Fruit fly (Drosophila melanogaster) whole organism, embryonic: Measurements from ENCODE around the gene Hacd1.

ENCODE experiments used
- CG10147 ChIP-seq: fragments of 200-800 bp; sonication (Bioruptor generic); optimal IDR thresholded peaks from 2 replicates; lab custom pipeline; 2019; ENCODE audit warnings: missing biosample characterization, mild to moderate bottlenecking, missing genetic modification characterization, moderate library complexity
- CG10209 ChIP-seq: fragments of 200-800 bp; sonication (Bioruptor generic); optimal IDR thresholded peaks from 3 replicates; lab custom pipeline; 2017; ENCODE audit warnings: missing biosample characterization, mild to moderate bottlenecking, missing genetic modification characterization, missing genetic modification reagents
- CG10274 ChIP-seq: fragments of 200-800 bp; sonication (Bioruptor generic); optimal IDR thresholded peaks from 3 replicates; lab custom pipeline; 2017; ENCODE audit warnings: missing biosample characterization, mild to moderate bottlenecking, missing genetic modification characterization
- CG10366 ChIP-seq: fragments of 200-800 bp; sonication (Bioruptor generic); IDR thresholded peaks from 2 replicates; pipeline ENCODE4 v1.3.6; 2022; ENCODE audit warnings: missing biosample characterization, missing genetic modification characterization
- CG11560 ChIP-seq: fragments of 200-800 bp; sonication (Bioruptor generic); IDR thresholded peaks from 3 replicates; pipeline ENCODE4 v1.3.6; 2022; ENCODE audit warnings: missing biosample characterization, missing genetic modification characterization
- CG12391 ChIP-seq: fragments of 200-800 bp; sonication (Bioruptor generic); optimal IDR thresholded peaks from 3 replicates; lab custom pipeline; 2018; ENCODE audit warnings: missing biosample characterization, mild to moderate bottlenecking, missing genetic modification characterization, moderate library complexity
- CG13775 ChIP-seq: fragments of 200-800 bp; sonication (Bioruptor generic); optimal IDR thresholded peaks from 3 replicates; lab custom pipeline; 2017; ENCODE audit warnings: missing biosample characterization, mild to moderate bottlenecking, missing genetic modification characterization
- CG15696 ChIP-seq: fragments of 200-800 bp; sonication (Bioruptor generic); optimal IDR thresholded peaks from 2 replicates; lab custom pipeline; 2019; ENCODE audit warnings: missing biosample characterization, mild to moderate bottlenecking, missing genetic modification characterization, moderate library complexity
- CG1602 ChIP-seq: fragments of 200-800 bp; sonication (Bioruptor generic); optimal IDR thresholded peaks from 3 replicates; lab custom pipeline; 2016; ENCODE audit warnings: missing biosample characterization, missing genetic modification characterization
- CG16815 ChIP-seq: fragments of 200-800 bp; sonication (Bioruptor generic); optimal IDR thresholded peaks from 3 replicates; lab custom pipeline; 2017; ENCODE audit warnings: missing biosample characterization, mild to moderate bottlenecking, missing genetic modification characterization
- CG17328 ChIP-seq: fragments of 200-800 bp; sonication (Bioruptor generic); IDR thresholded peaks from 2 replicates; pipeline ENCODE4 v1.3.6; 2022; ENCODE audit warnings: missing biosample characterization, missing genetic modification characterization
- CG17359 ChIP-seq: fragments of 200-800 bp; sonication (Bioruptor generic); optimal IDR thresholded peaks from 3 replicates; lab custom pipeline; 2018; ENCODE audit warnings: missing biosample characterization, mild to moderate bottlenecking, missing genetic modification characterization, moderate library complexity
- CG31388 ChIP-seq: fragments of 200-800 bp; sonication (Bioruptor generic); optimal IDR thresholded peaks from 2 replicates; lab custom pipeline; 2016; ENCODE audit warnings: missing biosample characterization, missing genetic modification characterization
- CG42726 ChIP-seq: fragments of 200-800 bp; sonication (Bioruptor generic); IDR thresholded peaks from 2 replicates; pipeline ENCODE4 v1.3.6; 2022; ENCODE audit warnings: missing biosample characterization, missing genetic modification characterization; ENCODE audit not compliant: partially characterized antibody
- CG6175 ChIP-seq: fragments of 200-800 bp; sonication (Bioruptor generic); IDR thresholded peaks from 3 replicates; pipeline ENCODE4 v1.3.6; 2022; ENCODE audit warnings: missing biosample characterization, missing genetic modification characterization
- CG7745 ChIP-seq: fragments of 200-800 bp; sonication (Bioruptor generic); optimal IDR thresholded peaks from 2 replicates; lab custom pipeline; 2018; ENCODE audit warnings: missing biosample characterization, mild to moderate bottlenecking, missing genetic modification characterization, moderate library complexity
- CG7786 ChIP-seq: fragments of 200-800 bp; sonication (Bioruptor generic); optimal IDR thresholded peaks from 2 replicates; lab custom pipeline; 2016; ENCODE audit warnings: missing biosample characterization, missing genetic modification characterization
- CG8765 ChIP-seq: fragments of 200-800 bp; sonication (Bioruptor generic); IDR thresholded peaks from 2 replicates; pipeline ENCODE4 v1.3.6; 2022; ENCODE audit warnings: missing biosample characterization, missing genetic modification characterization
- CG9215 ChIP-seq: fragments of 200-800 bp; sonication (Bioruptor generic); IDR thresholded peaks from 2 replicates; pipeline ENCODE4 v1.3.6; 2022; ENCODE audit warnings: missing biosample characterization, missing genetic modification characterization
- D ChIP-seq, 2 experiments: fragments of 200-800 bp in 1 of 2; fragments of >200 bp in 1 of 2; sonication (Bioruptor generic) in 1 of 2; optimal IDR thresholded peaks; 2 replicates in 1 of 2; 3 replicates in 1 of 2; lab custom pipeline; 2017; ENCODE audit warnings: mild to moderate bottlenecking in 1 of 2, missing biosample characterization in 1 of 2, missing genetic modification characterization in 1 of 2, missing genetic modification reagents in 1 of 2
- Fer2 ChIP-seq: fragments of 200-800 bp; sonication (Bioruptor generic); optimal IDR thresholded peaks from 2 replicates; lab custom pipeline; 2018; ENCODE audit warnings: missing biosample characterization, mild to moderate bottlenecking, missing genetic modification characterization, moderate library complexity
- Myb ChIP-seq: fragments of 200-800 bp; sonication (Bioruptor generic); optimal IDR thresholded peaks from 2 replicates; lab custom pipeline; 2016; ENCODE audit warnings: missing biosample characterization, missing genetic modification characterization
- Opbp ChIP-seq: fragments of 200-800 bp; sonication (Bioruptor generic); IDR thresholded peaks from 3 replicates; pipeline ENCODE4 v1.3.6; 2022; ENCODE audit warnings: missing biosample characterization, missing genetic modification characterization; ENCODE audit not compliant: partially characterized antibody
- Six4 ChIP-seq: fragments of 200-800 bp; sonication (Bioruptor generic); optimal IDR thresholded peaks from 2 replicates; lab custom pipeline; 2016; ENCODE audit warnings: missing biosample characterization, missing genetic modification characterization
- Trl ChIP-seq, 3 experiments: fragments of >200 bp in 2 of 3; fragments of 200-800 bp in 1 of 3; sonication (Bioruptor generic) in 1 of 3; optimal IDR thresholded peaks; 2 replicates in 1 of 3; 3 replicates in 2 of 3; lab custom pipeline; 2016 to 2017; ENCODE audit warnings: missing biosample characterization in 1 of 3, missing genetic modification characterization in 1 of 3
- bigmax ChIP-seq: fragments of 200-800 bp; sonication (Bioruptor generic); optimal IDR thresholded peaks from 2 replicates; lab custom pipeline; 2018; ENCODE audit warnings: missing biosample characterization, mild to moderate bottlenecking, missing genetic modification characterization
- cad ChIP-seq: fragments of >200 bp; optimal IDR thresholded peaks from 2 replicates; lab custom pipeline; 2017; ENCODE audit warnings: missing biosample characterization, missing genetic modification characterization
- chif ChIP-seq, 2 experiments: fragments of 200-800 bp; sonication (Bioruptor generic); optimal IDR thresholded peaks; 3 replicates each; lab custom pipeline; 2016; ENCODE audit warnings: missing biosample characterization in 2 of 2, missing genetic modification characterization in 2 of 2
- chm ChIP-seq: fragments of 200-800 bp; sonication (Bioruptor generic); IDR thresholded peaks from 2 replicates; pipeline ENCODE4 v1.3.6; 2022; ENCODE audit warnings: missing biosample characterization, missing genetic modification characterization
- corto ChIP-seq: fragments of 200-800 bp; sonication (Bioruptor generic); optimal IDR thresholded peaks from 2 replicates; lab custom pipeline; 2016; ENCODE audit warnings: missing biosample characterization, mild to moderate bottlenecking, missing genetic modification characterization, moderate library complexity
- crol ChIP-seq: fragments of 200-800 bp; sonication (Bioruptor generic); IDR thresholded peaks from 2 replicates; pipeline ENCODE4 v1.3.6; 2022; ENCODE audit warnings: missing biosample characterization, missing genetic modification characterization
- dan ChIP-seq: fragments of 200-800 bp; sonication (Bioruptor generic); IDR thresholded peaks from 2 replicates; pipeline ENCODE4 v1.3.6; 2022; ENCODE audit warnings: missing biosample characterization, missing genetic modification characterization
- disco-r ChIP-seq: fragments of 200-800 bp; sonication (Bioruptor generic); optimal IDR thresholded peaks from 2 replicates; lab custom pipeline; 2016; ENCODE audit warnings: missing biosample characterization, missing genetic modification characterization
- fd3F ChIP-seq: fragments of 200-800 bp; sonication (Bioruptor generic); optimal IDR thresholded peaks from 2 replicates; lab custom pipeline; 2018; ENCODE audit warnings: missing biosample characterization, mild to moderate bottlenecking, missing genetic modification characterization, moderate library complexity
- gfzf ChIP-seq: fragments of 200-800 bp; sonication (Bioruptor generic); optimal IDR thresholded peaks from 2 replicates; lab custom pipeline; 2016; ENCODE audit warnings: missing biosample characterization, mild to moderate bottlenecking, missing genetic modification characterization, moderate library complexity
- gsb ChIP-seq: fragments of 200-800 bp; sonication (Bioruptor generic); IDR thresholded peaks from 2 replicates; pipeline ENCODE4 v1.3.6; 2022; ENCODE audit warnings: missing biosample characterization, missing genetic modification characterization
- inv ChIP-seq: fragments of 200-800 bp; sonication (Bioruptor generic); IDR thresholded peaks from 2 replicates; pipeline ENCODE4 v1.3.6; 2022; ENCODE audit warnings: missing biosample characterization, missing genetic modification characterization; ENCODE audit not compliant: partially characterized antibody
- ken ChIP-seq: fragments of 200-800 bp; sonication (Bioruptor generic); IDR thresholded peaks from 3 replicates; pipeline ENCODE4 v1.3.6; 2022; ENCODE audit warnings: missing biosample characterization, missing genetic modification characterization
- lab ChIP-seq: fragments of 200-800 bp; sonication (Bioruptor generic); optimal IDR thresholded peaks from 3 replicates; lab custom pipeline; 2017; ENCODE audit warnings: missing biosample characterization, missing genetic modification characterization, mild to moderate bottlenecking, moderate library complexity, missing genetic modification reagents
- nom ChIP-seq: fragments of 200-800 bp; sonication (Bioruptor generic); optimal IDR thresholded peaks from 2 replicates; lab custom pipeline; 2017; ENCODE audit warnings: missing biosample characterization, missing genetic modification characterization, mild to moderate bottlenecking, moderate library complexity, missing genetic modification reagents
- pb ChIP-seq: fragments of 200-800 bp; sonication (Bioruptor generic); optimal IDR thresholded peaks from 3 replicates; lab custom pipeline; 2016; ENCODE audit warnings: missing biosample characterization, missing genetic modification characterization
- pho ChIP-seq: fragments of 200-800 bp; sonication (Bioruptor generic); optimal IDR thresholded peaks from 2 replicates; lab custom pipeline; 2016; ENCODE audit warnings: missing biosample characterization, missing genetic modification characterization
- pnt ChIP-seq: fragments of 200-800 bp; sonication (Bioruptor generic); optimal IDR thresholded peaks from 3 replicates; lab custom pipeline; 2016; ENCODE audit warnings: missing biosample characterization, missing genetic modification characterization
- ro ChIP-seq: fragments of 200-800 bp; sonication (Bioruptor generic); IDR thresholded peaks from 2 replicates; pipeline ENCODE4 v1.3.6; 2022; ENCODE audit warnings: missing biosample characterization, missing genetic modification characterization
- sens ChIP-seq: fragments of 200-800 bp; sonication (Bioruptor generic); peaks from one replicate; lab custom pipeline; 2016; ENCODE audit warnings: missing biosample characterization, missing genetic modification characterization
- tio ChIP-seq: fragments of 200-800 bp; sonication (Bioruptor generic); optimal IDR thresholded peaks from 2 replicates; lab custom pipeline; 2017; ENCODE audit warnings: missing biosample characterization, missing genetic modification characterization, inconsistent platforms
- wdn ChIP-seq: fragments of 200-800 bp; sonication (Bioruptor generic); IDR thresholded peaks from 2 replicates; pipeline ENCODE4 v1.3.6; 2022; ENCODE audit warnings: missing biosample characterization, missing genetic modification characterization

Gene Hacd1

DNA sequence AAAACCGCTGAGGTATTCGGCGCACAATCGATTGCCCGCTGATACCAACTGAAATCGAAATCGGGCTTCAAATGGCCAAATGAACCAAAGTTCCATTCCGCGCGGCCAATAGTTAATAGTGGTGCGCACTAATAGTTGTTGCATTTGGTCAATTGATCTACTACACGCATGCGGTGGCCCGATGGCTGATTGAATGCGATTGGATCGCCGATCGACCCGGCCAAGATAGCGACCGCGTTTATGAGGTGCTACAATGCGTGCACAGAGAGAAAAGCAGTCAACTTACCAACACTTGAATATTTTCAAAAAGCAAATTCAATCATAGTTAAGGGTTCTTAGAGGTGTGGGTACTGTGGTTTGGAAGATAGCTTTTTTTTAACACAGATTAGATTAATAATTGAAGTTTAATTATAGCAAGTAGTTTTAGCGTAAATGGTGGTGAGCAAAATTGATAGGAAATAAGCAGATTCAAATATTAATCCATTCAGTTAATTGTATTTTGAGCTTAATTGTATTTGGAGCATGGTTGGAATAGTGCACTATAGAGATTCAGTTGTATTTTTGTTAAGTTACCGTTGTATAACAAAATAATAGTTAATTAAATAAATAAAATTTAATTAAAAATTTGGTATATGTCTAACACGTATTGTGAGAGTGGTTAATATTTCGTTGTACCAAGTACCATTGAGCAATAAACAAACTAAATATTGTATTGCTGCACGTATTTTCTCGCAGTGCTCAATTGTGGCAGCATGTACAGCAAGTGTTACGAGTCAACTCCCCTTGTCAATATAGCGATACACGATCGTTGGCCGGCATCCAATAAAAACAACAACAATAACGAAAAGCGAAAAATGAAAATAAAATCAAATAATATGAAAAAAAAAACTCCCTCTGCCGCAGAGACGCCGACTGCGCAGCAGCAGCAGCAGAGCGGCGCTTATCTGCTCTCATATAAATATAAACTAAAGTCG, 24.7 kb upstream of the Hacd1 start (continued):
- TF ChIP-seq gfzf (GFP tag; lab: Kevin White, UChicago) (no peak), CG9215 (GFP tag; lab: Robert Waterston, UW) (no peak), D (optimal IDR thresholded peaks at IDR 0.05; lab: Kevin White, UChicago) (no peak), D (GFP tag; optimal IDR thresholded peaks at IDR 0.05; lab: Kevin White, UChicago) (peak; percentile 67), nom (GFP tag; lab: Kevin White, UChicago) (peak; percentile 98), CG10147 (no peak), ro (no peak), dan (GFP tag; lab: Robert Waterston, UW) (no peak), CG16815 (GFP tag; lab: Kevin White, UChicago) (no peak), Fer2 (tag; lab: Kevin White, UChicago) (no peak), bigmax (GFP tag; lab: Kevin White, UChicago) (no peak), disco-r (GFP tag; lab: Kevin White, UChicago) (no peak), CG10209 (peak; percentile 70), CG15696 (tag; lab: Kevin White, UChicago) (no peak), chif (GFP tag; optimal IDR thresholded peaks at IDR 0.05; lab: Kevin White, UChicago) (peak; percentile 37 to 40), CG7745 (tag; lab: Kevin White, UChicago) (no peak), pho (peak; percentile 35), pb (no peak), Opbp (GFP tag; lab: Robert Waterston, UW) (no peak), fd3F (GFP tag; lab: Kevin White, UChicago) (peak; percentile 4), chm (GFP tag; lab: Robert Waterston, UW) (0 out of 2 replicates have a peak, but pooled peaks have one; percentile 40), CG8765 (no peak), CG13775 (peak; percentile 72), corto (GFP tag; lab: Kevin White, UChicago) (peak; percentile 22), CG12391 (peak; percentile 69), tio (peak; percentile 69), CG17328 (GFP tag; lab: Robert Waterston, UW) (peak; percentile 47; the same call in 1 of the 2 replicates), lab (GFP tag; lab: Kevin White, UChicago) (no peak), CG7786 (GFP tag; lab: Kevin White, UChicago) (peak; percentile 32), CG6175 (GFP tag; lab: Robert Waterston, UW) (peak; percentile 42; the same call in 1 of the 3 replicates), CG11560 (no peak), sens (peak; percentile 68), CG10274 (GFP tag; lab: Kevin White, UChicago) (no peak), Six4 (peak; percentile 44), ken (GFP tag; lab: Robert Waterston, UW) (peak; percentile 55; the same call in 2 of the 3 replicates), CG10366 (GFP tag; lab: Robert Waterston, UW) (peak; percentile 25; the same call in 1 of the 2 replicates), wdn (no peak), Myb (GFP tag; lab: Kevin White, UChicago) (peak; percentile 23), CG17359 (tag; lab: Kevin White, UChicago) (peak; percentile 30), pnt (GFP tag; lab: Kevin White, UChicago) (peak; percentile 15), Trl (optimal IDR thresholded peaks at IDR 0.05; lab: Kevin White, UChicago) (no peak), Trl (GFP tag; optimal IDR thresholded peaks at IDR 0.05; lab: Kevin White, UChicago) (no peak), cad (GFP tag; lab: Kevin White, UChicago) (no peak), gsb (GFP tag; lab: Robert Waterston, UW) (no peak), CG42726 (GFP tag; lab: Robert Waterston, UW) (no peak), inv (no peak), CG1602 (GFP tag; lab: Kevin White, UChicago) (peak; percentile 68), CG31388 (no peak), crol (GFP tag; lab: Robert Waterston, UW) (peak; percentile 31; the same call in 1 of the 2 replicates)
